Worm (Caenorhabditis elegans): ENCODE measurements around the gene enpl-1.

DNA sequence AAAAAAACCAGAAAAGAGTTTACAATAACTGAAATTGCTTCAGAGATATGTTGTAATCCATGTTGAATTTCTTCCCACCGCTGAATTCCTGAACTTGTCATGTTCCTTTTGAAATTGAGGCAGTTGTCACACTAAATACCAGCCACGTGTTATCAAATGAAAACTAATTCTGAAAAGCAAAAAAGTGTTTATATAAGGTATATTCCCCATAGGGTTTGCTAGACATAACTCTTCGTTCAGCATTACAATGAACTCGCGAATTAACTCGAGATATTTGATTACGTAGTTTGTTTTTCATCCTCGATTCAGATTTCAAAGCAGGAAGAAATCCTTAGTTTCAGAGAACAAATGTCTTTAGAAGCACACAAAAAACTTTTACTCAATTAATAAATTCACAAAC is 18.8 kb upstream of the enpl-1 start, which contains the start of gene str-3:
- TF ChIP-seq fax-1 (tag; optimal IDR thresholded peaks at IDR 0.05) (no peak), nfya-1 (tag; optimal IDR thresholded peaks at IDR 0.05) (no peak), ceh-30 (tag; optimal IDR thresholded peaks at IDR 0.05) (no peak), dve-1 (tag; optimal IDR thresholded peaks at IDR 0.05) (no peak)

Data from whole organism, late embryonic.